Fruit fly (Drosophila melanogaster) whole organism, embryonic: ENCODE results near the gene Glg1.

Experiments
- Adf1 ChIP-seq: fragments of 200-800 bp; sonication (Bioruptor generic); IDR thresholded peaks from 2 replicates; pipeline ENCODE4 v1.3.6; 2022; ENCODE audit warnings: missing biosample characterization, missing genetic modification characterization
- Atf6 ChIP-seq: fragments of 200-800 bp; sonication (Bioruptor generic); IDR thresholded peaks from 2 replicates; pipeline ENCODE4 v1.3.6; 2022; ENCODE audit warnings: missing biosample characterization, missing genetic modification characterization
- Bgb ChIP-seq: fragments of 200-800 bp; sonication (Bioruptor generic); IDR thresholded peaks from 2 replicates; pipeline ENCODE4 v1.3.6; 2022; ENCODE audit warnings: missing biosample characterization, missing genetic modification characterization; ENCODE audit not compliant: partially characterized antibody
- CG12942 ChIP-seq: fragments of 200-800 bp; sonication (Bioruptor generic); optimal IDR thresholded peaks from 3 replicates; lab custom pipeline; 2016; ENCODE audit warnings: missing biosample characterization, missing genetic modification characterization
- CG13123 ChIP-seq: fragments of 200-800 bp; sonication (Bioruptor generic); optimal IDR thresholded peaks from 2 replicates; lab custom pipeline; 2016; ENCODE audit warnings: missing biosample characterization, missing genetic modification characterization
- CG13624 ChIP-seq: fragments of 200-800 bp; sonication (Bioruptor generic); optimal IDR thresholded peaks from 2 replicates; lab custom pipeline; 2016; ENCODE audit warnings: missing biosample characterization, missing genetic modification characterization
- CG15696 ChIP-seq: fragments of 200-800 bp; sonication (Bioruptor generic); optimal IDR thresholded peaks from 2 replicates; lab custom pipeline; 2019; ENCODE audit warnings: missing biosample characterization, mild to moderate bottlenecking, missing genetic modification characterization, moderate library complexity
- CG17829 ChIP-seq: fragments of 200-800 bp; optimal IDR thresholded peaks from 2 replicates; lab custom pipeline; 2019; ENCODE audit warnings: missing biosample characterization, mild to moderate bottlenecking, missing genetic modification characterization, moderate library complexity
- CG17912 ChIP-seq: fragments of 200-800 bp; sonication (Bioruptor generic); optimal IDR thresholded peaks from 2 replicates; lab custom pipeline; 2018; ENCODE audit warnings: missing biosample characterization, mild to moderate bottlenecking, missing genetic modification characterization
- CG31365 ChIP-seq: fragments of 200-800 bp; sonication (Bioruptor generic); optimal IDR thresholded peaks from 2 replicates; lab custom pipeline; 2018; ENCODE audit warnings: missing biosample characterization, mild to moderate bottlenecking, missing genetic modification characterization
- CG42726 ChIP-seq: fragments of 200-800 bp; sonication (Bioruptor generic); IDR thresholded peaks from 2 replicates; pipeline ENCODE4 v1.3.6; 2022; ENCODE audit warnings: missing biosample characterization, missing genetic modification characterization; ENCODE audit not compliant: partially characterized antibody
- CG4707 ChIP-seq: fragments of 200-800 bp; sonication (Bioruptor generic); optimal IDR thresholded peaks from 2 replicates; lab custom pipeline; 2018; ENCODE audit warnings: missing biosample characterization, mild to moderate bottlenecking, missing genetic modification characterization, moderate library complexity
- CG4820 ChIP-seq: fragments of 200-800 bp; sonication (Bioruptor generic); optimal IDR thresholded peaks from 3 replicates; lab custom pipeline; 2016; ENCODE audit warnings: missing biosample characterization, missing genetic modification characterization
- CG6254 ChIP-seq: fragments of 200-800 bp; sonication (Bioruptor generic); optimal IDR thresholded peaks from 3 replicates; lab custom pipeline; 2017; ENCODE audit warnings: mild to moderate bottlenecking, missing biosample characterization, missing genetic modification reagents, missing genetic modification characterization
- CG6791 ChIP-seq: fragments of 200-800 bp; sonication (Bioruptor generic); IDR thresholded peaks from 3 replicates; pipeline ENCODE4 v1.3.6; 2022; ENCODE audit warnings: missing biosample characterization, missing genetic modification characterization; ENCODE audit not compliant: partially characterized antibody
- CG7987 ChIP-seq: fragments of 200-800 bp; sonication (Bioruptor generic); optimal IDR thresholded peaks from 2 replicates; lab custom pipeline; 2018; ENCODE audit warnings: missing biosample characterization, mild to moderate bottlenecking, missing genetic modification characterization, moderate library complexity
- CG8290 ChIP-seq, 3 experiments: fragments of 200-800 bp; sonication (Bioruptor generic); optimal IDR thresholded peaks; 2 replicates each; lab custom pipeline; 2016 to 2019; ENCODE audit warnings: missing biosample characterization in 3 of 3, missing genetic modification characterization in 3 of 3, mild to moderate bottlenecking in 2 of 3, moderate library complexity in 1 of 3
- CG8924 ChIP-seq: fragments of 200-800 bp; optimal IDR thresholded peaks from 3 replicates; lab custom pipeline; 2019; ENCODE audit warnings: missing biosample characterization, mild to moderate bottlenecking, missing genetic modification characterization, moderate library complexity
- CG9797 ChIP-seq: fragments of 200-800 bp; sonication (Bioruptor generic); optimal IDR thresholded peaks from 3 replicates; lab custom pipeline; 2018; ENCODE audit warnings: missing biosample characterization, mild to moderate bottlenecking, missing genetic modification characterization
- CHES-1-like ChIP-seq: fragments of 200-800 bp; sonication (Bioruptor generic); optimal IDR thresholded peaks from 2 replicates; lab custom pipeline; 2016; ENCODE audit warnings: missing biosample characterization, missing genetic modification characterization
- D ChIP-seq, 2 experiments: fragments of 200-800 bp in 1 of 2; fragments of >200 bp in 1 of 2; sonication (Bioruptor generic) in 1 of 2; optimal IDR thresholded peaks; 2 replicates in 1 of 2; 3 replicates in 1 of 2; lab custom pipeline; 2017; ENCODE audit warnings: mild to moderate bottlenecking in 1 of 2, missing biosample characterization in 1 of 2, missing genetic modification characterization in 1 of 2, missing genetic modification reagents in 1 of 2
- Lhr ChIP-seq: fragments of 200-800 bp; sonication (Bioruptor generic); optimal IDR thresholded peaks from 3 replicates; lab custom pipeline; 2017; ENCODE audit warnings: mild to moderate bottlenecking, missing biosample characterization, missing genetic modification reagents, missing genetic modification characterization
- MBD-R2 ChIP-seq: fragments of 200-800 bp; sonication (Bioruptor generic); IDR thresholded peaks from 2 replicates; pipeline ENCODE4 v1.3.6; 2022; ENCODE audit warnings: missing biosample characterization, missing genetic modification characterization
- Med ChIP-seq: fragments of 200-800 bp; sonication (Bioruptor generic); peaks from one replicate; lab custom pipeline; 2016; ENCODE audit warnings: missing biosample characterization, missing genetic modification characterization, mild to moderate bottlenecking, inconsistent platforms, moderate library complexity
- NfI ChIP-seq: fragments of 200-800 bp; sonication (Bioruptor generic); optimal IDR thresholded peaks from 3 replicates; lab custom pipeline; 2018; ENCODE audit warnings: missing biosample characterization, mild to moderate bottlenecking, missing genetic modification characterization, moderate library complexity
- Sry-β ChIP-seq: fragments of 200-800 bp; sonication (Bioruptor generic); optimal IDR thresholded peaks from 2 replicates; lab custom pipeline; 2018; ENCODE audit warnings: missing biosample characterization, mild to moderate bottlenecking, missing genetic modification characterization, moderate library complexity
- Stat92E ChIP-seq, 3 experiments: fragments of >200 bp in 2 of 3; fragments of 200-800 bp in 1 of 3; sonication (Bioruptor generic) in 1 of 3; optimal IDR thresholded peaks; 2 replicates each; lab custom pipeline; 2017 to 2019; ENCODE audit warnings: missing biosample characterization in 3 of 3, missing genetic modification characterization in 3 of 3, mild to moderate bottlenecking in 1 of 3, moderate library complexity in 1 of 3
- bigmax ChIP-seq: fragments of 200-800 bp; sonication (Bioruptor generic); optimal IDR thresholded peaks from 2 replicates; lab custom pipeline; 2018; ENCODE audit warnings: missing biosample characterization, mild to moderate bottlenecking, missing genetic modification characterization
- dm ChIP-seq: fragments of 200-800 bp; sonication (Bioruptor generic); optimal IDR thresholded peaks from 3 replicates; lab custom pipeline; 2016; ENCODE audit warnings: missing biosample characterization, missing genetic modification characterization
- grn ChIP-seq: fragments of 200-800 bp; sonication (Bioruptor generic); optimal IDR thresholded peaks from 3 replicates; lab custom pipeline; 2017; ENCODE audit warnings: missing biosample characterization, missing genetic modification characterization
- gro ChIP-seq: fragments of 200-800 bp; sonication (Bioruptor generic); optimal IDR thresholded peaks from 2 replicates; lab custom pipeline; 2016; ENCODE audit warnings: missing biosample characterization, missing genetic modification characterization
- hbn ChIP-seq: fragments of 200-800 bp; sonication (Bioruptor generic); IDR thresholded peaks from 2 replicates; pipeline ENCODE4 v1.3.6; 2022; ENCODE audit warnings: missing biosample characterization, missing genetic modification characterization; ENCODE audit not compliant: partially characterized antibody
- insv ChIP-seq, 2 experiments: fragments of 200-800 bp; sonication (Bioruptor generic); optimal IDR thresholded peaks; 3 replicates each; lab custom pipeline; 2016 to 2018; ENCODE audit warnings: missing biosample characterization in 2 of 2, missing genetic modification characterization in 2 of 2
- lilli ChIP-seq: fragments of 200-800 bp; sonication (Bioruptor generic); optimal IDR thresholded peaks from 3 replicates; lab custom pipeline; 2016; ENCODE audit warnings: missing biosample characterization, missing genetic modification characterization
- luna ChIP-seq: fragments of 200-800 bp; sonication (Bioruptor generic); optimal IDR thresholded peaks from 2 replicates; lab custom pipeline; 2016; ENCODE audit warnings: missing biosample characterization, missing genetic modification characterization
- nmo ChIP-seq: fragments of 200-800 bp; sonication (Bioruptor generic); optimal IDR thresholded peaks from 2 replicates; lab custom pipeline; 2018; ENCODE audit warnings: missing biosample characterization, mild to moderate bottlenecking, missing genetic modification characterization, moderate library complexity
- pita ChIP-seq: fragments of 200-800 bp; sonication (Bioruptor generic); optimal IDR thresholded peaks from 2 replicates; lab custom pipeline; 2017; ENCODE audit warnings: missing biosample characterization, mild to moderate bottlenecking, missing genetic modification characterization
- ranshi ChIP-seq: fragments of 200-800 bp; sonication (Bioruptor generic); IDR thresholded peaks from 2 replicates; pipeline ENCODE4 v1.3.6; 2022; ENCODE audit warnings: missing biosample characterization, missing genetic modification characterization
- sr ChIP-seq: fragments of 200-800 bp; sonication (Bioruptor generic); IDR thresholded peaks from 3 replicates; pipeline ENCODE4 v1.3.6; 2022; ENCODE audit warnings: missing biosample characterization, missing genetic modification characterization
- tll ChIP-seq, 2 experiments: fragments of 200-800 bp in 1 of 2; fragments of >200 bp in 1 of 2; sonication (Bioruptor generic) in 1 of 2; optimal IDR thresholded peaks; 2 replicates each; lab custom pipeline; 2017 to 2019; ENCODE audit warnings: missing biosample characterization in 2 of 2, missing genetic modification characterization in 2 of 2, mild to moderate bottlenecking in 1 of 2, moderate library complexity in 1 of 2
- tx ChIP-seq: fragments of 200-800 bp; sonication (Bioruptor generic); optimal IDR thresholded peaks from 2 replicates; lab custom pipeline; 2016; ENCODE audit warnings: missing biosample characterization, missing genetic modification characterization
- zen ChIP-seq: fragments of 200-800 bp; sonication (Bioruptor generic); optimal IDR thresholded peaks from 3 replicates; lab custom pipeline; 2018; ENCODE audit warnings: missing biosample characterization, mild to moderate bottlenecking, missing genetic modification characterization, moderate library complexity

Glg1 gene

dm6 chr3L:21483837-21484236, 23.5 kb downstream of the Glg1 start (continued):
- TF ChIP-seq CG15696 (tag; lab: Kevin White, UChicago), result peak; percentile 62
- TF ChIP-seq insv (GFP tag; optimal IDR thresholded peaks at IDR 0.05; lab: Kevin White, UChicago), result peak; percentile 50 to 98
- TF ChIP-seq Stat92E (GFP tag; optimal IDR thresholded peaks at IDR 0.05; lab: Kevin White, UChicago), result peak in 1 of 3 experiments; percentile 26
- TF ChIP-seq NfI (GFP tag; lab: Kevin White, UChicago), result peak; percentile 18
- TF ChIP-seq bigmax (GFP tag; lab: Kevin White, UChicago), result peak; percentile 9
- peak; percentile 35 for TF ChIP-seq nmo (GFP tag; lab: Kevin White, UChicago)
- TF ChIP-seq CG13123 (GFP tag; lab: Kevin White, UChicago), result peak; percentile 15
- TF ChIP-seq CG8924, result no peak
- TF ChIP-seq Lhr (GFP tag; lab: Kevin White, UChicago), result peak; percentile 95
- peak; percentile 92 for TF ChIP-seq Med (GFP tag; lab: Kevin White, UChicago)
- TF ChIP-seq ranshi (GFP tag; lab: Robert Waterston, UW), result no peak
- TF ChIP-seq Bgb (GFP tag; lab: Robert Waterston, UW), result peak; percentile 52; the same call in 1 of the 2 replicates
- TF ChIP-seq CG17912 (GFP tag; lab: Kevin White, UChicago), result peak; percentile 54
- TF ChIP-seq Sry-β (GFP tag; lab: Kevin White, UChicago), result no peak
- TF ChIP-seq CG4820, result peak; percentile 19
- 0 out of 2 replicates have a peak, but pooled peaks have one; percentile 46 for TF ChIP-seq CG42726 (GFP tag; lab: Robert Waterston, UW)
- TF ChIP-seq pita (GFP tag; lab: Kevin White, UChicago), result peak; percentile 94
- peak; percentile 43 for TF ChIP-seq CHES-1-like (GFP tag; lab: Kevin White, UChicago)
- TF ChIP-seq CG6254, result no peak
- 0 out of 2 replicates have a peak, but pooled peaks have one; percentile 8 for TF ChIP-seq Adf1 (GFP tag; lab: Robert Waterston, UW)
- peak; percentile 19 for TF ChIP-seq lilli
- no peak for TF ChIP-seq CG12942 (GFP tag; lab: Kevin White, UChicago)
- no peak for TF ChIP-seq tx (GFP tag; lab: Kevin White, UChicago)
- peak; percentile 68 for TF ChIP-seq CG31365 (tag; lab: Kevin White, UChicago)
- TF ChIP-seq luna (GFP tag; lab: Kevin White, UChicago), result no peak
- TF ChIP-seq CG13624 (GFP tag; lab: Kevin White, UChicago), result peak; percentile 53
- TF ChIP-seq hbn (GFP tag; lab: Robert Waterston, UW), result no peak
- peak; percentile 19; the same call in 1 of the 2 replicates for TF ChIP-seq MBD-R2 (GFP tag; lab: Robert Waterston, UW)
- TF ChIP-seq gro (GFP tag; lab: Kevin White, UChicago), result peak; percentile 29
- TF ChIP-seq CG17829 (tag; lab: Kevin White, UChicago), result peak; percentile 78
- TF ChIP-seq CG7987, result peak; percentile 54
- TF ChIP-seq grn (GFP tag; lab: Kevin White, UChicago), result no peak
- TF ChIP-seq Atf6, result no peak
- TF ChIP-seq CG8290 (GFP tag; optimal IDR thresholded peaks at IDR 0.05; lab: Kevin White, UChicago), result peak; percentile 91
- peak in 1 of 2 experiments; percentile 84 for TF ChIP-seq CG8290 (tag; optimal IDR thresholded peaks at IDR 0.05; lab: Kevin White, UChicago)
- no peak for TF ChIP-seq dm (GFP tag; lab: Kevin White, UChicago)

- peak; percentile 33 for TF ChIP-seq D (optimal IDR thresholded peaks at IDR 0.05; lab: Kevin White, UChicago)
- TF ChIP-seq D (GFP tag; optimal IDR thresholded peaks at IDR 0.05; lab: Kevin White, UChicago), result no peak
- TF ChIP-seq tll (GFP tag; optimal IDR thresholded peaks at IDR 0.05; lab: Kevin White, UChicago), result peak in 1 of 2 experiments; percentile 96
- TF ChIP-seq CG9797 (GFP tag; lab: Kevin White, UChicago), result no peak
- 0 out of 3 replicates have a peak, but pooled peaks have one; percentile 15 for TF ChIP-seq CG6791
- peak; percentile 55 for TF ChIP-seq zen (tag; lab: Kevin White, UChicago)
- TF ChIP-seq CG4707 (GFP tag; lab: Kevin White, UChicago), result no peak
- 0 out of 3 replicates have a peak, but pooled peaks have one; percentile 2 for TF ChIP-seq sr (GFP tag; lab: Robert Waterston, UW)
Measured at dm6 chr3L:21482100-21482499, 25.2 kb downstream of the Glg1 start.
